Fruit fly (Drosophila melanogaster) whole organism, pupa: ENCODE measurements around the gene CG4036.
A peak's percentile ranks its signal among the peaks of the same experiment; 100 is the strongest.

Experiments
- CG10348 ChIP-seq: fragments of 200-800 bp; sonication (Bioruptor generic); IDR thresholded peaks from 2 replicates; pipeline ENCODE4 v1.3.6; 2022; ENCODE audit warnings: missing biosample characterization, missing genetic modification characterization
- CG12605 ChIP-seq: fragments of 200-800 bp; sonication (Bioruptor generic); IDR thresholded peaks from 2 replicates; pipeline ENCODE4 v1.3.6; 2022; ENCODE audit warnings: missing biosample characterization, missing genetic modification characterization
- CG13204 ChIP-seq: fragments of 200-800 bp; sonication (Bioruptor generic); optimal IDR thresholded peaks from 2 replicates; lab custom pipeline; 2018; ENCODE audit warnings: missing biosample characterization, mild to moderate bottlenecking, missing genetic modification characterization, moderate library complexity
- CG14655 ChIP-seq: fragments of 200-800 bp; sonication (Bioruptor generic); optimal IDR thresholded peaks from 3 replicates; lab custom pipeline; 2017; ENCODE audit warnings: mild to moderate bottlenecking, missing biosample characterization, missing genetic modification reagents, missing genetic modification characterization
- CG15710 ChIP-seq: fragments of 200-800 bp; sonication (Bioruptor generic); optimal IDR thresholded peaks from 2 replicates; lab custom pipeline; 2018; ENCODE audit warnings: missing biosample characterization, mild to moderate bottlenecking, missing genetic modification characterization, moderate library complexity
- CG17806 ChIP-seq: fragments of 200-800 bp; sonication (Bioruptor generic); optimal IDR thresholded peaks from 2 replicates; lab custom pipeline; 2018; ENCODE audit warnings: missing biosample characterization, mild to moderate bottlenecking, missing genetic modification characterization, moderate library complexity
- CG32121 ChIP-seq: fragments of 200-800 bp; sonication (Bioruptor generic); IDR thresholded peaks from 2 replicates; pipeline ENCODE4 v1.3.6; 2022; ENCODE audit warnings: missing biosample characterization, missing genetic modification characterization
- CG34367 ChIP-seq: fragments of 200-800 bp; sonication (Bioruptor generic); optimal IDR thresholded peaks from 2 replicates; lab custom pipeline; 2018; ENCODE audit warnings: missing biosample characterization, mild to moderate bottlenecking, missing genetic modification characterization
- CG4496 ChIP-seq: fragments of 200-800 bp; sonication (Bioruptor generic); IDR thresholded peaks from 3 replicates; pipeline ENCODE4 v1.3.6; 2022; ENCODE audit warnings: missing biosample characterization, missing genetic modification characterization
- CG8159 ChIP-seq: fragments of 200-800 bp; sonication (Bioruptor generic); optimal IDR thresholded peaks from 3 replicates; lab custom pipeline; 2018; ENCODE audit warnings: missing biosample characterization, mild to moderate bottlenecking, missing genetic modification characterization, moderate library complexity
- CG8301 ChIP-seq: fragments of 200-800 bp; sonication (Bioruptor generic); optimal IDR thresholded peaks from 2 replicates; lab custom pipeline; 2018; ENCODE audit warnings: missing biosample characterization, mild to moderate bottlenecking, missing genetic modification characterization
- CG9948 ChIP-seq: fragments of 200-800 bp; sonication (Bioruptor generic); optimal IDR thresholded peaks from 2 replicates; lab custom pipeline; 2018; ENCODE audit warnings: missing biosample characterization, mild to moderate bottlenecking, missing genetic modification characterization, moderate library complexity
- D1 ChIP-seq: fragments of 200-800 bp; sonication (Bioruptor generic); optimal IDR thresholded peaks from 2 replicates; lab custom pipeline; 2018; ENCODE audit warnings: missing biosample characterization, mild to moderate bottlenecking, missing genetic modification characterization, moderate library complexity
- EcR ChIP-seq: fragments of 200-800 bp; sonication (Bioruptor generic); optimal IDR thresholded peaks from 3 replicates; lab custom pipeline; 2019; ENCODE audit warnings: missing biosample characterization, missing genetic modification characterization, mild to moderate bottlenecking, moderate library complexity, missing genetic modification reagents
- Ets98B ChIP-seq: fragments of 200-800 bp; sonication (Bioruptor generic); IDR thresholded peaks from 2 replicates; pipeline ENCODE4 v1.3.6; 2022; ENCODE audit warnings: missing biosample characterization, missing genetic modification characterization
- Pif1A ChIP-seq: fragments of 200-800 bp; sonication (Bioruptor generic); optimal IDR thresholded peaks from 3 replicates; lab custom pipeline; 2016; ENCODE audit warnings: missing biosample characterization, missing genetic modification characterization
- Pif1B ChIP-seq: fragments of 200-800 bp; sonication (Bioruptor generic); optimal IDR thresholded peaks from 3 replicates; lab custom pipeline; 2016; ENCODE audit warnings: missing biosample characterization, missing genetic modification characterization
- Snoo ChIP-seq: fragments of 200-800 bp; sonication (Bioruptor generic); optimal IDR thresholded peaks from 3 replicates; lab custom pipeline; 2017; ENCODE audit warnings: missing biosample characterization, mild to moderate bottlenecking, missing genetic modification characterization, inconsistent platforms
- fd96Ca ChIP-seq: fragments of 200-800 bp; sonication (Bioruptor generic); IDR thresholded peaks from 3 replicates; pipeline ENCODE4 v1.3.6; 2022; ENCODE audit warnings: missing biosample characterization, missing genetic modification characterization
- gl ChIP-seq: fragments of 200-800 bp; sonication (Bioruptor generic); optimal IDR thresholded peaks from 2 replicates; lab custom pipeline; 2018; ENCODE audit warnings: missing biosample characterization, mild to moderate bottlenecking, missing genetic modification characterization
- rn ChIP-seq: fragments of 200-800 bp; sonication (Bioruptor generic); IDR thresholded peaks from 2 replicates; pipeline ENCODE4 v1.3.6; 2022; ENCODE audit warnings: missing biosample characterization, missing genetic modification characterization

Gene CG4036

dm6 chr2L:9774980-9775628, 15.6 kb upstream of the CG4036 start, which contains the start of the genes ppk11 and ppk16:
ppk11 (minus strand) TSS chr2L:9775030.
ppk16 (minus strand) TSS chr2L:9775030.
- no peak for TF ChIP-seq Ets98B (GFP tag; lab: Robert Waterston, UW)
- no peak for TF ChIP-seq CG8301
- TF ChIP-seq gl (tag; lab: Kevin White, UChicago), result no peak
- no peak for TF ChIP-seq CG17806 (tag; lab: Kevin White, UChicago)
- no peak for TF ChIP-seq Pif1B (GFP tag; lab: Kevin White, UChicago)
- no peak for TF ChIP-seq CG12605 (GFP tag; lab: Robert Waterston, UW)
- no peak for TF ChIP-seq CG4496 (GFP tag; lab: Robert Waterston, UW)
- TF ChIP-seq CG13204, result no peak
- no peak for TF ChIP-seq CG8159 (tag; lab: Kevin White, UChicago)
- TF ChIP-seq Snoo (tag; lab: Kevin White, UChicago), result no peak
- no peak for TF ChIP-seq CG15710 (tag; lab: Kevin White, UChicago)
- TF ChIP-seq CG14655 (GFP tag; lab: Kevin White, UChicago), result no peak
- no peak for TF ChIP-seq CG32121 (GFP tag; lab: Robert Waterston, UW)
- TF ChIP-seq D1 (tag; lab: Kevin White, UChicago), result no peak

- TF ChIP-seq Snoo (tag; lab: Kevin White, UChicago) (no peak), Ets98B (GFP tag; lab: Robert Waterston, UW) (no peak), Pif1B (GFP tag; lab: Kevin White, UChicago) (no peak), Pif1A (GFP tag; lab: Kevin White, UChicago) (no peak), CG10348 (GFP tag; lab: Robert Waterston, UW) (no peak), CG4496 (GFP tag; lab: Robert Waterston, UW) (no peak), gl (tag; lab: Kevin White, UChicago) (no peak), EcR (GFP tag; lab: Kevin White, UChicago) (no peak), CG32121 (GFP tag; lab: Robert Waterston, UW) (no peak), CG15710 (tag; lab: Kevin White, UChicago) (no peak), CG8301 (no peak), CG12605 (GFP tag; lab: Robert Waterston, UW) (no peak), CG14655 (GFP tag; lab: Kevin White, UChicago) (no peak), fd96Ca (GFP tag; lab: Robert Waterston, UW) (no peak), CG17806 (tag; lab: Kevin White, UChicago) (no peak), CG13204 (no peak), CG34367 (tag; lab: Kevin White, UChicago) (no peak)
Measured at dm6 chr2L:9777927-9778326, 12.8 kb upstream of the CG4036 start.

- TF ChIP-seq CG8159 (tag; lab: Kevin White, UChicago), result no peak
- no peak for TF ChIP-seq CG8301
- TF ChIP-seq Pif1B (GFP tag; lab: Kevin White, UChicago), result no peak
- no peak for TF ChIP-seq fd96Ca (GFP tag; lab: Robert Waterston, UW)
- TF ChIP-seq CG34367 (tag; lab: Kevin White, UChicago), result no peak
- TF ChIP-seq CG17806 (tag; lab: Kevin White, UChicago), result no peak
- no peak for TF ChIP-seq CG10348 (GFP tag; lab: Robert Waterston, UW)
Measured at dm6 chr2L:9778416-9778815, 12.3 kb upstream of the CG4036 start.

dm6 chr2L:9779147-9779546, 11.5 kb upstream of the CG4036 start:
- TF ChIP-seq rn (GFP tag; lab: Robert Waterston, UW) (no peak), Snoo (tag; lab: Kevin White, UChicago) (no peak), Ets98B (GFP tag; lab: Robert Waterston, UW) (no peak; the same call in 1 of the 2 replicates), fd96Ca (GFP tag; lab: Robert Waterston, UW) (peak; percentile 52; the same call in 2 of the 3 replicates), Pif1A (GFP tag; lab: Kevin White, UChicago) (peak; percentile 20), CG14655 (GFP tag; lab: Kevin White, UChicago) (peak; percentile 38), CG8301 (peak; percentile 17), CG17806 (tag; lab: Kevin White, UChicago) (no peak), gl (tag; lab: Kevin White, UChicago) (no peak), EcR (GFP tag; lab: Kevin White, UChicago) (no peak), CG8159 (tag; lab: Kevin White, UChicago) (no peak), CG34367 (tag; lab: Kevin White, UChicago) (no peak), CG12605 (GFP tag; lab: Robert Waterston, UW) (no peak), CG15710 (tag; lab: Kevin White, UChicago) (no peak), CG9948 (tag; lab: Kevin White, UChicago) (no peak), CG4496 (GFP tag; lab: Robert Waterston, UW) (peak; percentile 31; the same call in 1 of the 3 replicates), Pif1B (GFP tag; lab: Kevin White, UChicago) (no peak), D1 (tag; lab: Kevin White, UChicago) (no peak), CG13204 (no peak), CG10348 (GFP tag; lab: Robert Waterston, UW) (no peak), CG32121 (GFP tag; lab: Robert Waterston, UW) (no peak)

- TF ChIP-seq Ets98B (GFP tag; lab: Robert Waterston, UW) (no peak), CG13204 (no peak), CG14655 (GFP tag; lab: Kevin White, UChicago) (no peak), CG15710 (tag; lab: Kevin White, UChicago) (no peak), CG10348 (GFP tag; lab: Robert Waterston, UW) (no peak), CG8301 (no peak), D1 (tag; lab: Kevin White, UChicago) (no peak), gl (tag; lab: Kevin White, UChicago) (peak; percentile 0), EcR (GFP tag; lab: Kevin White, UChicago) (peak; percentile 15), fd96Ca (GFP tag; lab: Robert Waterston, UW) (no peak), rn (GFP tag; lab: Robert Waterston, UW) (no peak), Snoo (tag; lab: Kevin White, UChicago) (no peak), CG17806 (tag; lab: Kevin White, UChicago) (no peak), CG8159 (tag; lab: Kevin White, UChicago) (no peak), Pif1B (GFP tag; lab: Kevin White, UChicago) (no peak)
Measured at dm6 chr2L:9779754-9780153, 10.9 kb upstream of the CG4036 start.
